Worm (Caenorhabditis elegans): ENCODE data around the gene sru-3.

The sru-3 gene

ce11 chrIV:9537500-9537899, 41.1 kb downstream of the sru-3 start:
- TF ChIP-seq isw-1 (GFP tag; IDR thresholded peaks at IDR 0.05) (no peak), elt-2 (tag; optimal IDR thresholded peaks at IDR 0.05) (peak; percentile 39)

ce11 chrIV:9538214-9538613, 41.8 kb downstream of the sru-3 start:
- TF ChIP-seq rnt-1 (tag; optimal IDR thresholded peaks at IDR 0.05) = peak; percentile 79
- TF ChIP-seq lsy-2 (tag; optimal IDR thresholded peaks at IDR 0.05) = peak in 1 of 2 experiments; percentile 6
- peak; percentile 12 for TF ChIP-seq snu-23 (GFP tag; optimal IDR thresholded peaks at IDR 0.05)
- TF ChIP-seq lin-14 (GFP tag; optimal IDR thresholded peaks at IDR 0.05) = peak; percentile 75
- peak; percentile 66 for TF ChIP-seq nhr-71 (tag; optimal IDR thresholded peaks at IDR 0.05)
- TF ChIP-seq mab-9 (GFP tag; IDR thresholded peaks at IDR 0.05) = no peak
- TF ChIP-seq efl-1 (optimal IDR thresholded peaks at IDR 0.05) = no peak
- TF ChIP-seq efl-1 (GFP tag; optimal IDR thresholded peaks at IDR 0.05 in 1 of 2) = no peak

DNA sequence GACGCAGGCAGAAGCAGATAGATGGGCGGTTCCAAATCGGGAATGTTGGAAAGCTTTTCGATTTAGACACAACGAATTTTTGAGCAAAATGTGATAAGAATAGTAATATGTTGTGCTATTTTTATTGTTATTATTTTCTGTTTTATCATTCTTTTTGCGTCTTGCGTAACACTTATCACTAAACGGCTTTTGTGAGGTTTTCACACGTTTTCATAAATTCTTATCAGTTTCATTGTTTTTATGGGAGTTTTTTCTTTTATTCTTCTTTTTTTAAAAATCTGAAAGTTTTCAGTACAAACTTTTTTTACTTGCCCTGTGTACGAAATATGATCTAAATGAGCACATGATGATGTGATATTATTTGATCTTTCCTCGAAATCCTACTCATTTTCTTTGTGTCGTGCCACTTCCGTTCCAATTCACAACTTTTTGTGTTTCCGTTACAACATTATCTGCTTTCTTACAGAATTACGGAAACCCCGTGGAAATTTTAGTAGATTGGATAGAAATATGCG, 44.0 kb downstream of the sru-3 start, which contains the start of gene fbl-1:
Gene fbl-1 (plus strand): TSS at position 465 of the 515 bp plus-strand sequence.
- TF ChIP-seq elt-2 (tag; optimal IDR thresholded peaks at IDR 0.05) (peak; percentile 93), zag-1 (tag; optimal IDR thresholded peaks at IDR 0.05) (no peak), pqm-1 (tag; optimal IDR thresholded peaks at IDR 0.05) (peak; percentile 41), nhr-28 (tag; optimal IDR thresholded peaks at IDR 0.05) (no peak), snpc-4 (tag; optimal IDR thresholded peaks at IDR 0.05) (no peak), egl-27 (tag; optimal IDR thresholded peaks at IDR 0.05) (no peak), alr-1 (tag; optimal IDR thresholded peaks at IDR 0.05; ENCODE audit: borderline replicate concordance) (no peak), ces-1 (GFP tag; optimal IDR thresholded peaks at IDR 0.05) (no peak), nhr-90 (tag; optimal IDR thresholded peaks at IDR 0.05; ENCODE audit: poor library complexity) (no peak), F16B12.6 (tag; optimal IDR thresholded peaks at IDR 0.05) (no peak), lin-35 (GFP tag; optimal IDR thresholded peaks at IDR 0.05) (peak in 1 of 2 experiments; percentile 8), ets-5 (GFP tag; IDR thresholded peaks at IDR 0.05) (no peak)

DNA sequence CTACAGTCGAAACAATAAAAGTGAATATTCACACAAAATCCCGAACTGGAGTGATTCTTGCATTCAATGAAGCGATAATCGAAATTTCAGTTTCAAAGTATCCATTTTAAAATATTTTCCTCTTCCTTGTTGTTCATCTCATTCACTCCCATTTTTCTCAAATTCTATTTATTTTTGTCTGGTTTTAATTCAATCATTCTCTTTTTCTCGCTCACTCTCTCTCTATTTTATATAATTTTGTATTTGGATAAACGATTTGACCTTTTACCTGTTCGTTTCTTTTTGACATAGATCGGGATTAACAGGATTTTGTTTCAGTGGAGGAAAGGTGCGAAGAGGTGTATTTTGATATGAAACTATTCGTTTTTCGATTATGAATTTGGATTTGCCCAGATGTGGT, 49.6 kb downstream of the sru-3 start, which contains the start of gene T05A1.5:
Gene T05A1.5 (plus strand): TSS at position 301 of the 400 bp plus-strand sequence.
- no peak for TF ChIP-seq tbx-2 (tag; optimal IDR thresholded peaks at IDR 0.05)
- no peak for TF ChIP-seq ets-5 (GFP tag; IDR thresholded peaks at IDR 0.05)
- TF ChIP-seq mab-9 (GFP tag; IDR thresholded peaks at IDR 0.05) = no peak
- no peak for TF ChIP-seq aha-1 (tag; optimal IDR thresholded peaks at IDR 0.05)
- no peak for TF ChIP-seq nhr-76 (tag; optimal IDR thresholded peaks at IDR 0.05)
- no peak for TF ChIP-seq sptf-1 (tag; optimal IDR thresholded peaks at IDR 0.05)
- no peak for TF ChIP-seq mep-1 (tag; optimal IDR thresholded peaks at IDR 0.05)
- TF ChIP-seq hlh-4 (tag; optimal IDR thresholded peaks at IDR 0.05) = no peak
- TF ChIP-seq fkh-4 (tag; optimal IDR thresholded peaks at IDR 0.05; ENCODE audit: borderline replicate concordance) = no peak
- TF ChIP-seq nhr-20 (tag; optimal IDR thresholded peaks at IDR 0.05) = no peak
- no peak for TF ChIP-seq lin-13 (GFP tag; optimal IDR thresholded peaks at IDR 0.05)
- no peak for TF ChIP-seq dsc-1 (tag; optimal IDR thresholded peaks at IDR 0.05)
- TF ChIP-seq zag-1 (tag; optimal IDR thresholded peaks at IDR 0.05) = no peak
- TF ChIP-seq hlh-17 (GFP tag; optimal IDR thresholded peaks at IDR 0.05; ENCODE audit: borderline replicate concordance) = no peak
- no peak for TF ChIP-seq ztf-11 (tag; optimal IDR thresholded peaks at IDR 0.05)
- no peak for TF ChIP-seq egl-27 (tag; optimal IDR thresholded peaks at IDR 0.05)
